Worm (Caenorhabditis elegans) whole organism, L2 larva: Measurements from ENCODE around the gene F01G10.9.
A peak's percentile ranks its signal among the peaks of the same experiment; 100 is the strongest.

Source experiments
- C34F6.9 ChIP-seq: fragments of 150-350 bp; optimal IDR thresholded peaks from 2 replicates; lab custom pipeline; 2014; ENCODE audit warnings: missing biosample characterization, missing genetic modification characterization
- ZK546.5 ChIP-seq: sonication (generic microtip); optimal IDR thresholded peaks from 2 replicates; lab custom pipeline; 2017; ENCODE audit warnings: missing biosample characterization, missing genetic modification characterization
- alr-1 ChIP-seq: fragments of 150-350 bp; optimal IDR thresholded peaks from 2 replicates; lab custom pipeline; 2014; ENCODE audit warnings: missing biosample characterization, missing genetic modification characterization
- ama-1 ChIP-seq: fragments of 150-350 bp; optimal IDR thresholded peaks from 2 replicates; lab custom pipeline; 2018; ENCODE audit warnings: inconsistent platforms
- blmp-1 ChIP-seq: sonication (generic microtip); optimal IDR thresholded peaks from 2 replicates; lab custom pipeline; 2017; ENCODE audit warnings: missing genetic modification characterization, mild to moderate bottlenecking, missing compliant biosample characterization, antibody characterized with exemption, moderate library complexity; ENCODE audit not compliant: insufficient read depth
- ceh-16 ChIP-seq: fragments of 150-350 bp; optimal IDR thresholded peaks from 2 replicates; lab custom pipeline; 2014; ENCODE audit warnings: missing biosample characterization, missing genetic modification characterization
- crh-2 ChIP-seq: sonication (generic microtip); optimal IDR thresholded peaks from 2 replicates; lab custom pipeline; 2017; ENCODE audit warnings: missing biosample characterization, missing genetic modification characterization
- dmd-4 ChIP-seq: sonication (generic microtip); optimal IDR thresholded peaks from 2 replicates; lab custom pipeline; 2017; ENCODE audit warnings: missing biosample characterization, missing genetic modification characterization
- egl-27 ChIP-seq: sonication (generic microtip); optimal IDR thresholded peaks from 3 replicates; lab custom pipeline; 2017; ENCODE audit warnings: missing biosample characterization, missing genetic modification reagents, missing genetic modification characterization
- elt-3 ChIP-seq: sonication (generic microtip); optimal IDR thresholded peaks from 2 replicates; lab custom pipeline; 2017; ENCODE audit warnings: missing biosample characterization, missing genetic modification characterization
- fos-1 ChIP-seq: fragments of 150-350 bp; optimal IDR thresholded peaks from 2 replicates; lab custom pipeline; 2014; ENCODE audit warnings: missing biosample characterization, missing genetic modification characterization
- gmeb-1 ChIP-seq: fragments of 150-350 bp; optimal IDR thresholded peaks from 2 replicates; lab custom pipeline; 2014; ENCODE audit warnings: missing biosample characterization, missing genetic modification characterization
- lin-11 ChIP-seq: fragments of 150-350 bp; sonication (generic microtip); optimal IDR thresholded peaks from 2 replicates; lab custom pipeline; 2014; ENCODE audit warnings: missing biosample characterization, missing genetic modification characterization, inconsistent platforms, mixed read lengths
- lin-13 ChIP-seq: fragments of 150-350 bp; optimal IDR thresholded peaks from 2 replicates; lab custom pipeline; 2014; ENCODE audit warnings: missing biosample characterization, missing genetic modification reagents, missing genetic modification characterization
- lin-39 ChIP-seq: fragments of 150-350 bp; optimal IDR thresholded peaks from 2 replicates; lab custom pipeline; 2014; ENCODE audit warnings: missing biosample characterization, missing genetic modification reagents, missing genetic modification characterization
- lsy-2 ChIP-seq, 2 experiments: fragments of 150-350 bp in 1 of 2; sonication (generic microtip) in 1 of 2; optimal IDR thresholded peaks; 2 replicates each; lab custom pipeline; 2014 to 2017; ENCODE audit warnings: missing biosample characterization in 2 of 2, missing genetic modification characterization in 2 of 2
- nhr-10 ChIP-seq: sonication (generic microtip); optimal IDR thresholded peaks from 2 replicates; lab custom pipeline; 2017; ENCODE audit warnings: missing biosample characterization, missing genetic modification characterization
- nhr-11 ChIP-seq: fragments of 150-350 bp; optimal IDR thresholded peaks from 2 replicates; lab custom pipeline; 2014; ENCODE audit warnings: missing biosample characterization, missing genetic modification characterization
- nhr-12 ChIP-seq: fragments of 150-350 bp; optimal IDR thresholded peaks from 2 replicates; lab custom pipeline; 2014; ENCODE audit warnings: missing biosample characterization, missing genetic modification characterization
- nhr-129 ChIP-seq: fragments of 150-350 bp; optimal IDR thresholded peaks from 2 replicates; lab custom pipeline; 2014; ENCODE audit warnings: missing biosample characterization, missing genetic modification characterization
- nhr-21 ChIP-seq: fragments of 150-350 bp; optimal IDR thresholded peaks from 2 replicates; lab custom pipeline; 2014; ENCODE audit warnings: missing biosample characterization, missing genetic modification characterization
- nhr-23 ChIP-seq: fragments of 150-350 bp; optimal IDR thresholded peaks from 2 replicates; lab custom pipeline; 2014; ENCODE audit warnings: missing biosample characterization, missing genetic modification reagents, missing genetic modification characterization
- nhr-6 ChIP-seq: fragments of 150-350 bp; optimal IDR thresholded peaks from 2 replicates; lab custom pipeline; 2014; ENCODE audit warnings: missing biosample characterization, missing genetic modification characterization
- peb-1 ChIP-seq: fragments of 150-350 bp; optimal IDR thresholded peaks from 2 replicates; lab custom pipeline; 2014; ENCODE audit warnings: missing biosample characterization, missing genetic modification characterization
- sem-4 ChIP-seq: fragments of 150-350 bp; optimal IDR thresholded peaks from 2 replicates; lab custom pipeline; 2014; ENCODE audit warnings: missing biosample characterization, missing genetic modification reagents, missing genetic modification characterization
- skn-1 ChIP-seq: sonication (generic microtip); optimal IDR thresholded peaks from 2 replicates; lab custom pipeline; 2017; ENCODE audit warnings: missing biosample characterization, missing genetic modification characterization
- snpc-4 ChIP-seq: fragments of 150-350 bp; optimal IDR thresholded peaks from 2 replicates; lab custom pipeline; 2014; ENCODE audit warnings: missing biosample characterization, missing genetic modification characterization
- unc-55 ChIP-seq: fragments of 150-350 bp; sonication (generic microtip); optimal IDR thresholded peaks from 3 replicates; lab custom pipeline; 2014; ENCODE audit warnings: missing biosample characterization, missing genetic modification reagents, missing genetic modification characterization
- unc-62 ChIP-seq: fragments of 150-350 bp; optimal IDR thresholded peaks from 2 replicates; lab custom pipeline; 2014; ENCODE audit warnings: missing biosample characterization, missing genetic modification reagents, missing genetic modification characterization
- zag-1 ChIP-seq: fragments of 150-350 bp; optimal IDR thresholded peaks from 2 replicates; lab custom pipeline; 2014; ENCODE audit warnings: missing biosample characterization, missing genetic modification characterization
- ztf-1 ChIP-seq: fragments of 200-800 bp; sonication (Bioruptor generic); conservative IDR thresholded peaks from 2 replicates; pipeline ENCODE4 v1.3.6; 2022; ENCODE audit warnings: missing genetic modification characterization, missing compliant biosample characterization
- ztf-4 ChIP-seq: fragments of 150-350 bp; optimal IDR thresholded peaks from 2 replicates; lab custom pipeline; 2014; ENCODE audit warnings: missing biosample characterization, missing genetic modification characterization

F01G10.9 gene

ce11 chrIV:10242458-10243123, 16.9 kb downstream of the F01G10.9 start:
- TF ChIP-seq lsy-2 (tag; optimal IDR thresholded peaks at IDR 0.05; lab: Kevin White, UChicago) (peak in 1 of 2 experiments; percentile 41), crh-2 (peak; percentile 24), lin-13 (GFP tag; lab: Kevin White, UChicago) (peak; percentile 25), nhr-129 (tag; lab: Kevin White, UChicago) (peak; percentile 68), gmeb-1 (tag; lab: Kevin White, UChicago) (peak; percentile 79), lin-11 (tag; lab: Kevin White, UChicago) (no peak), skn-1 (tag; lab: Kevin White, UChicago) (no peak), unc-62 (no peak)

DNA sequence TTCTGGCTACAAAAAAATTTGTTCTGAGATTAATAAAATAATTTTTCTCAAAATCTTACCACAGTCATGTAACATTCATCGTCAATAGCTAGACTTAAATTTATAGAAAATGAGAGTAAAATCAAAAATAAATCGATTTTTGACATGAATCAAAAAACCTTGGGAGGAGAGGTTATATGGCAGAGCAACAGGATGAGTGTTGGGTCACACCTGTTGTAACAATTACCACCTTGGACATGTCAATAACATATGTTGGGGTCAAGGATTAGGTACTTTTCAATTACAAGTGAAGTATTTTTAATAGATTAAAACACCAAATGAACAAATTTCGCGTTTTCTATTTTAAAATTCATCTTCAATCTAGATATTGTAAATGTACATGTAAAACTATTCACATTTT, 17.8 kb downstream of the F01G10.9 start, which contains the start of gene lipl-7:
TSS of gene lipl-7 (minus strand) at position 165 of the 400 bp plus-strand sequence.
- TF ChIP-seq ZK546.5 (no peak), lsy-2 (tag; optimal IDR thresholded peaks at IDR 0.05; lab: Kevin White, UChicago) (no peak), ama-1 (lab: Kevin White, UChicago) (no peak), gmeb-1 (tag; lab: Kevin White, UChicago) (no peak), nhr-11 (tag; lab: Kevin White, UChicago) (no peak), alr-1 (no peak), nhr-6 (no peak), skn-1 (tag; lab: Kevin White, UChicago) (no peak), ztf-1 (GFP tag; lab: Robert Waterston, UW) (no peak), lin-11 (tag; lab: Kevin White, UChicago) (no peak), unc-62 (no peak), egl-27 (tag; lab: Kevin White, UChicago) (no peak), ztf-4 (no peak), nhr-10 (tag; lab: Kevin White, UChicago) (no peak), lin-39 (tag; lab: Kevin White, UChicago) (no peak), nhr-21 (tag; lab: Kevin White, UChicago) (no peak), nhr-12 (no peak)

DNA sequence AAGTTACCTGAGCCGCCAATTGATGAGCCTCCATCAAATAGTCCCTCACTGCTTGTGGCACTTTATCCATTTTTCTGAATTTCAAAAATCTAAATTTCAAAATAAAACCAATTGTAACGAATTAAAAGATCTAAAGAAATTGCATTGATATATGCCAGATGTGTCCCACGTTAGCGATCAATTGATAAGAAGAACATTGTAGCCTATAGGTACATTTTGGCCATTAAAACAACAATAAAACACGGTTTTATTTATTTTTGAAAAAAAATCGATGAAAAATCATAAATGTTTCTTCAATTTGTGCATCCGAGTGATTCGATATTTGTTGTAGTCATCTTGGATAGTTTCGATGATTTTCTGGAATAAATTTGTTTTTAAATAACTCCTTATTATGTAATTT, 20.4 kb downstream of the F01G10.9 start, which contains the start of gene ech-8:
TSS of gene ech-8 (minus strand) at position 132 of the 400 bp plus-strand sequence.
- TF ChIP-seq fos-1 (tag; lab: Kevin White, UChicago) (peak; percentile 20), crh-2 (peak; percentile 31), peb-1 (tag; lab: Kevin White, UChicago) (no peak)

DNA sequence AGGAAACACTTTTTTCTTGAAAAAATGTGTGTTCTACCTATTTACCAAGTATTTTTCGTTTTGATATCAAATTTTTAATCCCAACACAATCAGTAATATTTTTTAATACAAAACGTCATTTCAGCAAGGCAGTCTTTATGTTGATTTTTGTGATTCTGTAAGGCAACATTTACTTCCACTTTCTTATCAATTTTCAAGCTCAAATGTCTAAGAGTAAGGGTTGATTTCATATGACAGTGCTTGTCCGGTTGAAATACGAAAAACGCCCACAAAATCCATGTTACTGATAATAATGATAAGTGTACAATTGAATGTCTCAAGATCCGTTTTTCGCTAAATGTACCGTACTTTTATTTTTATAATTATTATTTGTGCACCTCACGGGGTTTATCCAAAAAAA, 23.4 kb downstream of the F01G10.9 start:
- TF ChIP-seq fos-1 (tag; lab: Kevin White, UChicago) (peak; percentile 71), nhr-11 (tag; lab: Kevin White, UChicago) (no peak)
- TF ChIP-seq, all 48 proteins: peak for 1

DNA sequence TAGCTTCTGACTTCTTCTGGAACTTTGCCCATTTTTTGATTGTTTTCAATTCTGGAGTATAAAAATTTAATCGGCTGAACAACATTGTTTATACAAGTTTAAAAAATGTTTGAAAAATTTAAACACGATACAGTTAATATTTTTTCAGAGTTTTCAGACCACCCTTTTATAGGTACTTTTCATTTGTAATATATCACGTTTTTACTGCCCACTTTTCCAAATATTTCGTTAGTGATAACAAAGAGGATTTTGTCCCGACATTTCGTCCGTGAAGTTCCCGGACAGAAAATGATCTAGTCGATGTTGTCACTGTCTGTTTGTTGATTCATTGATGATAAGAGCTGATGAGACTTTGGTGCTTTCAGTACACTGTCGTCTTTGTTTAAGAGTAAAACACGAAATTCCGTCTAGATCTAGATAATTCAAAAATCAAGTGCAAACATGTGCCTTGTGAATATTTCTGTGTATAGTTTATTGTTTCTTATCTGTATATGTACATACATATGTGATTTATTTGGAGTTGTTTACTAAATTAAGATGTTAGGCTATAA, 24.1 kb downstream of the F01G10.9 start, which contains the start of gene ech-9:
TSS of gene ech-9 (minus strand) at position 51 of the 551 bp plus-strand sequence.
- TF ChIP-seq sem-4 (no peak), nhr-10 (tag; lab: Kevin White, UChicago) (no peak), fos-1 (tag; lab: Kevin White, UChicago) (peak; percentile 14)

DNA sequence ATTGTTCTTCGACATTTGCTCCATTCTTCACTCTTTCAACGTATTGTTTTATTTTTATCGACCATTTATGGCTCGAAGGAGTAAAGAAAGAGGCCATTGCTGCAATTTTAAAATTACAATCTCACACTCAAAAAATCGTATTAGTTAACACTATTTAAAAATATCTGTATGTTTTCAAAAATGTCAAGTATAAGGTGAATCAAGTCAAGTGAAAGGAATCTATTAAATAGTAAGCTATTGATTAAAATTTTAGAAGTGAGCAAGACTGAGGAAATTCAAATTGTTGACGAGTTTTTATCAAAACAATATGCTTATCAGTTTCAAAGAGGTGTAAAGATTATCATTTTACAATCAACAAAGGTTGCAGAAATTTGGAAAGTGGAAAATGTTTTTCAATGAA, 27.0 kb downstream of the F01G10.9 start, which contains the start of gene F01G10.4:
TSS of gene F01G10.4 (minus strand) at position 101 of the 400 bp plus-strand sequence.
- no peak for TF ChIP-seq lin-13 (GFP tag; lab: Kevin White, UChicago)
- no peak for TF ChIP-seq elt-3 (tag; lab: Kevin White, UChicago)
- no peak for TF ChIP-seq gmeb-1 (tag; lab: Kevin White, UChicago)
- no peak for TF ChIP-seq skn-1 (tag; lab: Kevin White, UChicago)

DNA sequence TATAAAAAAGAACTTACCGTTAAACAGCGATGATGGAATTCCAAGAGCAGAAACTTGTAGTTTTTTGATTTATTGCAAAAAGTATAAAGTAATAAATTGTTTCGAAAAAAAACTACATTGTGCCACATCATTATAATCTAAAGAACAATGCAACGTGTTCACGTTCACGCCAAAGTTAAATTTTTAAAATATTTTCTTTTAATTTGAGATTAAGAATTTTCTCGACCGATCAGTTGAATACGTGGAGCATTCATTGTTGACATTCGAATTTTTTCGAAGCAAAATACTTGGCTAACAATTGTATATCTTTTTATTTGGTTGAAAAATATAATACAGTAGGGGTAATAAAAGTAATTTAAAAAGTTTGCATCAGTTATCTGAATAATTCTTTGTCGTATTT, 28.5 kb downstream of the F01G10.9 start, which contains the start of gene F01G10.5:
TSS of gene F01G10.5 (minus strand) at position 101 of the 400 bp plus-strand sequence.
- TF ChIP-seq dmd-4 (no peak), nhr-23 (tag; lab: Kevin White, UChicago) (no peak), ceh-16 (no peak), elt-3 (tag; lab: Kevin White, UChicago) (no peak), snpc-4 (tag; lab: Kevin White, UChicago) (no peak), alr-1 (no peak), zag-1 (no peak), unc-55 (no peak), ZK546.5 (no peak), nhr-10 (tag; lab: Kevin White, UChicago) (no peak), C34F6.9 (no peak), nhr-21 (tag; lab: Kevin White, UChicago) (no peak), lin-11 (tag; lab: Kevin White, UChicago) (no peak), blmp-1 (tag; lab: Kevin White, UChicago) (no peak), nhr-12 (no peak)
